Worm (Caenorhabditis elegans): Measurements from ENCODE around the gene set-19.
A peak's percentile ranks its signal among the peaks of the same experiment; 100 is the strongest.

Gene set-19

DNA sequence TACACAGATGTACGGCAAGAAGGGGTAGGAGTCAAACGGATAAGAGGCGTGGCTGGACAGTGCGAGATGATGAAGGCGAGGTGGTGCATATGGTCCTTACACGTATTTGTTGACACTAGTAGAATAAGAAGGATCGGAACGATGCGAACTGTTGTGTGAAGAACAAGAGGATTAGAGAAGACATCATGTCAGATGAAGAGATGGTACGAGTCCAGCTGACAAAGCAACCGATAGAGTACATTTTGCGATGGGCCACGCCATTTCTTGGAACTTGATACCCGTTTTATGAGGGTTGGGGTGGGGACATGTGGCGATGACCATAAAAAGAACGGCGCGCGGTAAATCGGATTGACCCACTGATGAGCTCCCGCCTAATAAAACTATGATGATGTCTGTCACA lies 18.4 kb upstream of the set-19 start:
- TF ChIP-seq F13C5.2 (tag; optimal IDR thresholded peaks at IDR 0.05) = no peak
- 0 out of 2 replicates have a peak, but pooled peaks have one; percentile 13 for TF ChIP-seq flt-1 (GFP tag; IDR thresholded peaks at IDR 0.05)
- 0 out of 2 replicates have a peak, but pooled peaks have one; percentile 26 for TF ChIP-seq sea-1 (GFP tag; conservative IDR thresholded peaks at IDR 0.05)

ce11 chrX:5697208-5697607 lies 17.2 kb upstream of the set-19 start, which contains the start of gene W01C8.5:
W01C8.5 (minus strand) TSS chrX:5697308.
- TF ChIP-seq F13C5.2 (tag; optimal IDR thresholded peaks at IDR 0.05) (no peak), ama-1 (optimal IDR thresholded peaks at IDR 0.05) (no peak), hnd-1 (tag; optimal IDR thresholded peaks at IDR 0.05) (no peak), hmg-4 (GFP tag; optimal IDR thresholded peaks at IDR 0.05) (no peak), tbx-37 (GFP tag; conservative IDR thresholded peaks at IDR 0.05) (no peak), ceh-36 (tag; optimal IDR thresholded peaks at IDR 0.05) (no peak), pes-1 (GFP tag; IDR thresholded peaks at IDR 0.05) (no peak), tra-4 (tag; optimal IDR thresholded peaks at IDR 0.05) (no peak), sea-1 (GFP tag; conservative IDR thresholded peaks at IDR 0.05) (no peak), flt-1 (GFP tag; IDR thresholded peaks at IDR 0.05) (no peak), tbx-11 (GFP tag; IDR thresholded peaks at IDR 0.05) (no peak)

DNA sequence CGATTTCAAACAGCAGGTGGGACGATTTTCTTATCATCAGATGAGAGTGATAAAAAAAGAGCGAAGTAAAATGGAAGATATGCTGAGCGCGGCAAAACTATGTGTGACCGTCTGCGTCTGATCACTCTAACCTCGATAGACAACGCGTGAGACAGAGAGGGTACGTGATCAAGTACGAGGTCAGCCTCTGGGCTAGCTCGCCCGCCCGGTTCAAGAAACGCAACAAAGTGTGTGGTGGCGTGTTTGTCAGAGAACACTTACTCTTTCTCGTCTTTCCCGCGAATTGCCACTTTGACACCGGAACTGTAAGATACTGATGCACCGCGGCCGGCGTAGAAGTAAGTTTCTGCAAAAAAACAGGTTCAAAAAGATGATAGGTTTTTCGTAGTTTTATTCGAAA lies 16.2 kb upstream of the set-19 start:
- TF ChIP-seq tbx-37 (GFP tag; conservative IDR thresholded peaks at IDR 0.05) = no peak
- TF ChIP-seq B0310.2 (tag; optimal IDR thresholded peaks at IDR 0.05) = no peak
- TF ChIP-seq F13C5.2 (tag; optimal IDR thresholded peaks at IDR 0.05) = no peak
- peak; percentile 59 for TF ChIP-seq hmg-4 (GFP tag; optimal IDR thresholded peaks at IDR 0.05)
- TF ChIP-seq pes-1 (GFP tag; IDR thresholded peaks at IDR 0.05) = no peak
- TF ChIP-seq ets-7 (tag; optimal IDR thresholded peaks at IDR 0.05) = no peak

DNA sequence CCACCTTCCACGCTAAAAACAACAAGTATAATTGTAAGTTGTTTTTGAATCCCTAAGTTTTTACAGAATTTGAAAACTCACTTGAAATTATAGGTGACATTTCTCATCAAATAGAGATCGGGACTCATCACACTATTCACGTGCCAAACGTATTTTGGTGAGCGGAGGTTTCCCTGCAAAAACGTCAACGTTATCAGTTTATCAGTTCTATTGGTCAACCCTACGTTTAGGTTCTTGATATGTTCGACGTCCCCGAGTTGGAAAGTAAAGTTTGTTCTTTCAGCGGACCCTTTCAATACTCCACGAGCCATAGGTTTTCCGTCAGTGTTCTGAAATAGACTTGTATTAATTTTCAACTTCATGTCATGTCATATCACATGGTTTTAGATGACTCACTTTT lies 15.4 kb upstream of the set-19 start:
- TF ChIP-seq ceh-13 (GFP tag; optimal IDR thresholded peaks at IDR 0.05) = no peak
- no peak for TF ChIP-seq tbx-37 (GFP tag; conservative IDR thresholded peaks at IDR 0.05)
- TF ChIP-seq ceh-36 (tag; optimal IDR thresholded peaks at IDR 0.05) = no peak
- no peak for TF ChIP-seq tbx-11 (GFP tag; IDR thresholded peaks at IDR 0.05)

ce11 chrX:5692099-5692498 lies 12.1 kb upstream of the set-19 start, which contains the start of gene W01C8.1:
W01C8.1 (plus strand) TSS chrX:5692399.
- no peak for TF ChIP-seq hnd-1 (tag; optimal IDR thresholded peaks at IDR 0.05)
- TF ChIP-seq ceh-36 (tag; optimal IDR thresholded peaks at IDR 0.05) = no peak
- no peak for TF ChIP-seq flt-1 (GFP tag; IDR thresholded peaks at IDR 0.05)
- TF ChIP-seq tbx-11 (GFP tag; IDR thresholded peaks at IDR 0.05) = no peak
- no peak for TF ChIP-seq sea-1 (GFP tag; conservative IDR thresholded peaks at IDR 0.05)
- no peak for TF ChIP-seq F13C5.2 (tag; optimal IDR thresholded peaks at IDR 0.05)
- no peak for TF ChIP-seq ceh-13 (GFP tag; optimal IDR thresholded peaks at IDR 0.05)
- no peak for TF ChIP-seq hmg-4 (GFP tag; optimal IDR thresholded peaks at IDR 0.05)

ce11 chrX:5689077-5689476 lies 9.1 kb upstream of the set-19 start:
- TF ChIP-seq hmg-4 (GFP tag; optimal IDR thresholded peaks at IDR 0.05) = no peak
- TF ChIP-seq ama-1 (optimal IDR thresholded peaks at IDR 0.05) = no peak
- no peak for TF ChIP-seq tbx-37 (GFP tag; conservative IDR thresholded peaks at IDR 0.05)
- TF ChIP-seq hmbx-1 (tag; optimal IDR thresholded peaks at IDR 0.05) = no peak
- TF ChIP-seq B0310.2 (tag; optimal IDR thresholded peaks at IDR 0.05) = no peak
- TF ChIP-seq ets-7 (tag; optimal IDR thresholded peaks at IDR 0.05) = no peak
- TF ChIP-seq hnd-1 (tag; optimal IDR thresholded peaks at IDR 0.05) = no peak
- no peak for TF ChIP-seq tbx-11 (GFP tag; IDR thresholded peaks at IDR 0.05)
- no peak for TF ChIP-seq scrt-1 (GFP tag; IDR thresholded peaks at IDR 0.05)
- TF ChIP-seq tra-4 (tag; optimal IDR thresholded peaks at IDR 0.05) = no peak
- no peak for TF ChIP-seq ceh-13 (GFP tag; optimal IDR thresholded peaks at IDR 0.05)
- no peak for TF ChIP-seq pes-1 (GFP tag; IDR thresholded peaks at IDR 0.05)
- TF ChIP-seq flt-1 (GFP tag; IDR thresholded peaks at IDR 0.05) = no peak

DNA sequence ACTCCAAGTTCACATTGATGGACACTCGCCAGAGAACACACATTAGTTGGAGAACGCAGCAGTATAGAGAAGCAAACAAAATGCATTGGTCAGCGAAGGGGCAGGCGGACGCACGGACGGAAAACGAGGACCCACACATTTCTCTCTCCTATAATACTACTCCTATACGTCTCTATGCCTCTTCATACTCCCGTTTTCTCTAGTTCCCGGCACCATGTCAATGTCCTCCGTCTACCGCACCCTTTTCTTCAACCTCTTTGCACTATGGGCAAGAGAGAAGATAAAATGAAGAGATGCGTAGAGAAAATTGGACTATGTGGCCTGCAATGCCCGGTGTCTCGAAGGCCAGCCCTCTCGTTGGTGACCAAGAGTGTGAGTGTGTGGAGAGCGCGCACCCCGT lies 6.0 kb upstream of the set-19 start, which contains the start of gene set-20:
set-20 (minus strand) TSS at position 94 of the 400 bp plus-strand sequence.
- TF ChIP-seq hmg-4 (GFP tag; optimal IDR thresholded peaks at IDR 0.05) (peak; percentile 93), aly-1 (tag; optimal IDR thresholded peaks at IDR 0.05) (peak; percentile 7), F13C5.2 (tag; optimal IDR thresholded peaks at IDR 0.05) (peak; percentile 91), sea-1 (GFP tag; conservative IDR thresholded peaks at IDR 0.05) (peak; percentile 63; the same call in 1 of the 2 replicates), hmbx-1 (tag; optimal IDR thresholded peaks at IDR 0.05) (no peak)

ce11 chrX:5672615-5673014 lies 7.4 kb downstream of the set-19 start:
- no peak for TF ChIP-seq F13C5.2 (tag; optimal IDR thresholded peaks at IDR 0.05)
- TF ChIP-seq aly-1 (tag; optimal IDR thresholded peaks at IDR 0.05) = no peak
- TF ChIP-seq ceh-13 (GFP tag; optimal IDR thresholded peaks at IDR 0.05) = no peak
- TF ChIP-seq flt-1 (GFP tag; IDR thresholded peaks at IDR 0.05) = no peak
- no peak for TF ChIP-seq hnd-1 (tag; optimal IDR thresholded peaks at IDR 0.05)
- no peak for TF ChIP-seq ama-1 (optimal IDR thresholded peaks at IDR 0.05)
- TF ChIP-seq tbx-37 (GFP tag; conservative IDR thresholded peaks at IDR 0.05) = no peak
- no peak for TF ChIP-seq tra-4 (tag; optimal IDR thresholded peaks at IDR 0.05)
- TF ChIP-seq tbx-11 (GFP tag; IDR thresholded peaks at IDR 0.05) = no peak
- TF ChIP-seq pes-1 (GFP tag; IDR thresholded peaks at IDR 0.05) = no peak
- TF ChIP-seq ceh-36 (tag; optimal IDR thresholded peaks at IDR 0.05) = no peak
- no peak for TF ChIP-seq hmbx-1 (tag; optimal IDR thresholded peaks at IDR 0.05)
- no peak for TF ChIP-seq scrt-1 (GFP tag; IDR thresholded peaks at IDR 0.05)
- TF ChIP-seq hmg-4 (GFP tag; optimal IDR thresholded peaks at IDR 0.05) = no peak
- TF ChIP-seq sea-1 (GFP tag; conservative IDR thresholded peaks at IDR 0.05) = no peak

ce11 chrX:5670829-5671228 lies 9.2 kb downstream of the set-19 start:
- no peak for TF ChIP-seq aly-1 (tag; optimal IDR thresholded peaks at IDR 0.05)
- no peak for TF ChIP-seq ceh-36 (tag; optimal IDR thresholded peaks at IDR 0.05)
- TF ChIP-seq B0310.2 (tag; optimal IDR thresholded peaks at IDR 0.05) = no peak
- TF ChIP-seq hnd-1 (tag; optimal IDR thresholded peaks at IDR 0.05) = no peak
- TF ChIP-seq ama-1 (optimal IDR thresholded peaks at IDR 0.05) = no peak
- TF ChIP-seq ceh-13 (GFP tag; optimal IDR thresholded peaks at IDR 0.05) = no peak
